Worm (Caenorhabditis elegans) whole organism, young adult: ENCODE data around the gene F14H12.2.
A peak's percentile ranks its signal among the peaks of the same experiment; 100 is the strongest.

Source experiments
- B0261.1 ChIP-seq: sonication (generic microtip); optimal IDR thresholded peaks from 2 replicates; lab custom pipeline; 2016; ENCODE audit warnings: mild to moderate bottlenecking, missing genetic modification characterization, moderate library complexity, missing compliant biosample characterization
- F22D6.2 ChIP-seq: sonication (generic microtip); optimal IDR thresholded peaks from 2 replicates; lab custom pipeline; 2016; ENCODE audit warnings: mild to moderate bottlenecking, missing genetic modification characterization, missing compliant biosample characterization
- F23B12.7 ChIP-seq: sonication (generic microtip); optimal IDR thresholded peaks from 2 replicates; lab custom pipeline; 2017; ENCODE audit warnings: missing genetic modification characterization, mild to moderate bottlenecking, missing compliant biosample characterization, antibody characterized with exemption, moderate library complexity; ENCODE audit not compliant: insufficient read depth
- F57C9.4 ChIP-seq: sonication (generic microtip); optimal IDR thresholded peaks from 2 replicates; lab custom pipeline; 2017; ENCODE audit warnings: mild to moderate bottlenecking, missing genetic modification characterization, missing compliant biosample characterization
- K12H6.12 ChIP-seq: fragments of 200-800 bp; sonication (Bioruptor generic); optimal IDR thresholded peaks from 2 replicates; lab custom pipeline; 2018; ENCODE audit warnings: mild to moderate bottlenecking, missing genetic modification characterization, missing compliant biosample characterization
- Y53G8AR.9 ChIP-seq: fragments of 200-800 bp; sonication (Bioruptor generic); conservative IDR thresholded peaks from 2 replicates; pipeline ENCODE4 v1.3.6; 2022; ENCODE audit warnings: missing genetic modification reagents, missing genetic modification characterization, missing compliant biosample characterization
- Y56A3A.18 ChIP-seq: fragments of 200-800 bp; sonication (Bioruptor generic); IDR thresholded peaks from 2 replicates; pipeline ENCODE4 v1.3.6; 2022; ENCODE audit warnings: missing genetic modification reagents, missing genetic modification characterization, missing compliant biosample characterization
- Y95B8A.8 ChIP-seq: fragments of 200-800 bp; sonication (Bioruptor generic); IDR thresholded peaks from 2 replicates; pipeline ENCODE4 v1.3.6; 2022; ENCODE audit warnings: missing genetic modification reagents, missing genetic modification characterization, missing compliant biosample characterization
- ZK185.1 ChIP-seq: sonication (generic microtip); optimal IDR thresholded peaks from 2 replicates; lab custom pipeline; 2016; ENCODE audit warnings: mild to moderate bottlenecking, missing genetic modification characterization, missing compliant biosample characterization; ENCODE audit not compliant: poor library complexity, severe bottlenecking
- atf-7 ChIP-seq: sonication (generic microtip); optimal IDR thresholded peaks from 2 replicates; lab custom pipeline; 2017; ENCODE audit warnings: mild to moderate bottlenecking, missing genetic modification characterization, missing compliant biosample characterization
- ceh-27 ChIP-seq: fragments of 200-800 bp; sonication (Bioruptor generic); optimal IDR thresholded peaks from 2 replicates; lab custom pipeline; 2018; ENCODE audit warnings: mild to moderate bottlenecking, missing genetic modification characterization, moderate library complexity, missing compliant biosample characterization
- ceh-58 ChIP-seq: fragments of 200-800 bp; sonication (Bioruptor generic); IDR thresholded peaks from 2 replicates; pipeline ENCODE4 v1.3.6; 2022; ENCODE audit warnings: missing genetic modification characterization, missing compliant biosample characterization
- ceh-79 ChIP-seq: sonication (generic microtip); optimal IDR thresholded peaks from 2 replicates; lab custom pipeline; 2017; ENCODE audit warnings: mild to moderate bottlenecking, missing genetic modification characterization, missing compliant biosample characterization
- chd-7 ChIP-seq: sonication (generic microtip); optimal IDR thresholded peaks from 2 replicates; lab custom pipeline; 2016; ENCODE audit warnings: mild to moderate bottlenecking, missing genetic modification characterization, moderate library complexity, missing compliant biosample characterization
- dox-1 ChIP-seq: fragments of 200-800 bp; sonication (Bioruptor generic); IDR thresholded peaks from 2 replicates; pipeline ENCODE4 v1.3.6; 2022; ENCODE audit warnings: missing genetic modification reagents, missing genetic modification characterization, missing compliant biosample characterization
- dpff-1 ChIP-seq: sonication (generic microtip); optimal IDR thresholded peaks from 2 replicates; lab custom pipeline; 2017; ENCODE audit warnings: mild to moderate bottlenecking, missing genetic modification characterization, missing compliant biosample characterization
- gei-17 ChIP-seq: fragments of 200-800 bp; sonication (Bioruptor generic); optimal IDR thresholded peaks from 2 replicates; lab custom pipeline; 2018; ENCODE audit warnings: mild to moderate bottlenecking, missing genetic modification characterization, missing compliant biosample characterization
- hmg-1.2 ChIP-seq: fragments of 200-800 bp; sonication (Bioruptor generic); IDR thresholded peaks from 2 replicates; pipeline ENCODE4 v1.3.6; 2022; ENCODE audit warnings: missing genetic modification reagents, missing genetic modification characterization, missing compliant biosample characterization
- lin-35 ChIP-seq, 3 experiments: fragments of 150-350 bp in 2 of 3; sonication (generic microtip) in 1 of 3; optimal IDR thresholded peaks; 2 replicates each; lab custom pipeline; 2014 to 2018; ENCODE audit warnings: missing biosample characterization in 3 of 3, missing genetic modification characterization in 3 of 3, missing genetic modification reagents in 3 of 3
- lin-40 ChIP-seq: sonication (generic microtip); optimal IDR thresholded peaks from 2 replicates; lab custom pipeline; 2016; ENCODE audit warnings: missing genetic modification characterization, mild to moderate bottlenecking, missing compliant biosample characterization, missing genotype, missing genetic modification reagents
- lin-54 ChIP-seq: fragments of 200-800 bp; sonication (Bioruptor generic); optimal IDR thresholded peaks from 2 replicates; lab custom pipeline; 2018; ENCODE audit warnings: mild to moderate bottlenecking, missing genetic modification characterization, missing compliant biosample characterization
- lsl-1 ChIP-seq: fragments of 200-800 bp; sonication (Bioruptor generic); optimal IDR thresholded peaks from 2 replicates; lab custom pipeline; 2018; ENCODE audit warnings: mild to moderate bottlenecking, missing genetic modification characterization, moderate library complexity, missing compliant biosample characterization
- madf-10 ChIP-seq: sonication (generic microtip); optimal IDR thresholded peaks from 2 replicates; lab custom pipeline; 2016; ENCODE audit warnings: mild to moderate bottlenecking, missing genetic modification characterization, missing compliant biosample characterization
- madf-8 ChIP-seq: fragments of 200-800 bp; sonication (Bioruptor generic); conservative IDR thresholded peaks from 2 replicates; pipeline ENCODE4 v1.3.6; 2022; ENCODE audit warnings: missing genetic modification reagents, missing genetic modification characterization, missing compliant biosample characterization
- mxl-1 ChIP-seq: sonication (generic microtip); optimal IDR thresholded peaks from 2 replicates; lab custom pipeline; 2016; ENCODE audit warnings: missing genetic modification characterization, missing compliant biosample characterization
- pbrm-1 ChIP-seq: fragments of 200-800 bp; sonication (Bioruptor generic); IDR thresholded peaks from 2 replicates; pipeline ENCODE4 v1.3.6; 2022; ENCODE audit warnings: missing genetic modification reagents, missing genetic modification characterization, missing compliant biosample characterization
- pha-4 ChIP-seq: fragments of 150-350 bp; sonication (generic microtip); optimal IDR thresholded peaks from 2 replicates; lab custom pipeline; 2014; ENCODE audit warnings: missing biosample characterization, missing genetic modification reagents, missing genetic modification characterization
- rcor-1 ChIP-seq: fragments of 200-800 bp; sonication (Bioruptor generic); IDR thresholded peaks from 2 replicates; pipeline ENCODE4 v1.3.6; 2022; ENCODE audit warnings: missing genetic modification reagents, missing genetic modification characterization, missing compliant biosample characterization
- repo-1 ChIP-seq: sonication (generic microtip); optimal IDR thresholded peaks from 2 replicates; lab custom pipeline; 2017; ENCODE audit warnings: mild to moderate bottlenecking, missing genetic modification characterization, missing compliant biosample characterization
- rpc-1 ChIP-seq, 2 experiments: fragments of 150-350 bp in 1 of 2; sonication (generic microtip) in 1 of 2; optimal IDR thresholded peaks; 2 replicates each; lab custom pipeline; 2014 to 2018; ENCODE audit warnings: missing biosample characterization in 1 of 2, missing genetic modification characterization in 1 of 2, missing genetic modification reagents in 1 of 2, missing genotype in 1 of 2
- snpc-1.1 ChIP-seq: sonication (generic microtip); optimal IDR thresholded peaks from 2 replicates; lab custom pipeline; 2017; ENCODE audit warnings: missing genetic modification characterization, mild to moderate bottlenecking, missing compliant biosample characterization, antibody characterized with exemption, moderate library complexity, missing genotype, missing genetic modification reagents; ENCODE audit not compliant: insufficient read depth
- tlf-1 ChIP-seq: fragments of 200-800 bp; sonication (Bioruptor generic); optimal IDR thresholded peaks from 2 replicates; lab custom pipeline; 2018; ENCODE audit warnings: mild to moderate bottlenecking, missing genetic modification characterization, missing compliant biosample characterization
- unc-130 ChIP-seq: sonication (generic microtip); optimal IDR thresholded peaks from 2 replicates; lab custom pipeline; 2016; ENCODE audit warnings: missing genetic modification reagents, missing genetic modification characterization, missing compliant biosample characterization
- unc-62 ChIP-seq: fragments of 150-350 bp; optimal IDR thresholded peaks from 2 replicates; lab custom pipeline; 2014; ENCODE audit warnings: missing biosample characterization, missing genetic modification reagents, missing genetic modification characterization
- zfh-2 ChIP-seq: fragments of 200-800 bp; sonication (Bioruptor generic); conservative IDR thresholded peaks from 2 replicates; pipeline ENCODE4 v1.3.6; 2022; ENCODE audit warnings: missing genetic modification reagents, missing genetic modification characterization, missing compliant biosample characterization
- ztf-25 ChIP-seq: fragments of 200-800 bp; sonication (Bioruptor generic); IDR thresholded peaks from 2 replicates; pipeline ENCODE4 v1.3.6; 2022; ENCODE audit warnings: missing genetic modification reagents, missing genetic modification characterization, missing compliant biosample characterization
- ztf-26 ChIP-seq: sonication (generic microtip); optimal IDR thresholded peaks from 2 replicates; lab custom pipeline; 2017; ENCODE audit warnings: missing genetic modification characterization, missing compliant biosample characterization
- ztf-6 ChIP-seq: fragments of 200-800 bp; sonication (Bioruptor generic); IDR thresholded peaks from 2 replicates; pipeline ENCODE4 v1.3.6; 2022; ENCODE audit warnings: missing genetic modification reagents, missing genetic modification characterization, missing compliant biosample characterization

The F14H12.2 gene

ce11 chrX:4395073-4395850 lies 45.0 kb downstream of the F14H12.2 start (continued):
- TF ChIP-seq ZK185.1 (tag; lab: Kevin White, UChicago) (peak; percentile 68), repo-1 (tag; lab: Kevin White, UChicago) (no peak), rpc-1 (optimal IDR thresholded peaks at IDR 0.05; lab: Kevin White, UChicago) (no peak), rpc-1 (tag; optimal IDR thresholded peaks at IDR 0.05; lab: Kevin White, UChicago) (no peak), snpc-1.1 (tag; lab: Kevin White, UChicago) (no peak), Y56A3A.18 (peak; percentile 84), F22D6.2 (tag; lab: Kevin White, UChicago) (peak; percentile 26), ceh-79 (tag; lab: Kevin White, UChicago) (no peak), lin-40 (peak; percentile 92), ztf-26 (tag; lab: Kevin White, UChicago) (peak; percentile 84), lin-35 (GFP tag; optimal IDR thresholded peaks at IDR 0.05; lab: Kevin White, UChicago) (peak in 1 of 3 experiments; percentile 73), lsl-1 (GFP tag; lab: Kevin White, UChicago) (no peak), gei-17 (GFP tag; lab: Kevin White, UChicago) (peak; percentile 92), dpff-1 (tag; lab: Kevin White, UChicago) (no peak), K12H6.12 (tag; lab: Kevin White, UChicago) (no peak), F23B12.7 (peak; percentile 76), unc-62 (GFP tag; lab: Kevin White, UChicago) (no peak), lin-54 (GFP tag; lab: Kevin White, UChicago) (peak; percentile 54), chd-7 (tag; lab: Kevin White, UChicago) (no peak), rcor-1 (GFP tag; lab: Robert Waterston, UW) (peak; percentile 56), mxl-1 (no peak), atf-7 (tag; lab: Kevin White, UChicago) (peak; percentile 41), ztf-25 (no peak), zfh-2 (GFP tag; lab: Robert Waterston, UW) (no peak), F57C9.4 (tag; lab: Kevin White, UChicago) (no peak), dox-1 (GFP tag; lab: Robert Waterston, UW) (no peak; the same call in 1 of the 2 replicates), hmg-1.2 (GFP tag; lab: Robert Waterston, UW) (no peak; the same call in 1 of the 2 replicates), madf-8 (GFP tag; lab: Robert Waterston, UW) (no peak), madf-10 (peak; percentile 65), tlf-1 (GFP tag; lab: Kevin White, UChicago) (peak; percentile 22), Y53G8AR.9 (peak; percentile 58; the same call in 1 of the 2 replicates), ceh-27 (GFP tag; lab: Kevin White, UChicago) (peak; percentile 57), ceh-58 (GFP tag; lab: Robert Waterston, UW) (no peak), B0261.1 (tag; lab: Kevin White, UChicago) (peak; percentile 22), pha-4 (tag; lab: Kevin White, UChicago) (no peak), Y95B8A.8 (no peak), ztf-6 (GFP tag; lab: Robert Waterston, UW) (no peak), pbrm-1 (GFP tag; lab: Robert Waterston, UW) (peak; percentile 50; the same call in 1 of the 2 replicates), unc-130 (no peak)
